Worm (Caenorhabditis elegans) whole organism, early embryonic: Measurements from ENCODE around the gene acl-5.

Experiments used
- ama-1 ChIP-seq: fragments of 150-350 bp; optimal IDR thresholded peaks from 2 replicates; lab custom pipeline; 2014
- ceh-13 ChIP-seq: fragments of 200-800 bp; sonication (Bioruptor generic); optimal IDR thresholded peaks from 2 replicates; lab custom pipeline; 2018; ENCODE audit warnings: mild to moderate bottlenecking, missing genetic modification characterization, missing compliant biosample characterization
- ets-7 ChIP-seq: sonication (generic microtip); optimal IDR thresholded peaks from 2 replicates; lab custom pipeline; 2016; ENCODE audit warnings: missing genotype, missing genetic modification characterization, missing compliant biosample characterization
- flt-1 ChIP-seq: fragments of 200-800 bp; sonication (Bioruptor generic); IDR thresholded peaks from 2 replicates; pipeline ENCODE4 v1.3.6; 2022; ENCODE audit warnings: missing genetic modification characterization, missing compliant biosample characterization
- hmg-4 ChIP-seq: fragments of 200-800 bp; sonication (Bioruptor generic); optimal IDR thresholded peaks from 2 replicates; lab custom pipeline; 2018; ENCODE audit warnings: mild to moderate bottlenecking, missing genetic modification characterization, missing compliant biosample characterization
- scrt-1 ChIP-seq: fragments of 200-800 bp; sonication (Bioruptor generic); IDR thresholded peaks from 2 replicates; pipeline ENCODE4 v1.3.6; 2022; ENCODE audit warnings: missing genetic modification characterization, missing compliant biosample characterization
- sea-1 ChIP-seq: fragments of 200-800 bp; sonication (Bioruptor generic); conservative IDR thresholded peaks from 2 replicates; pipeline ENCODE4 v1.3.6; 2022; ENCODE audit warnings: missing genetic modification characterization, missing compliant biosample characterization
- tbx-11 ChIP-seq: fragments of 200-800 bp; sonication (Bioruptor generic); IDR thresholded peaks from 2 replicates; pipeline ENCODE4 v1.3.6; 2022; ENCODE audit warnings: missing genetic modification characterization, missing compliant biosample characterization
- tbx-37 ChIP-seq: fragments of 200-800 bp; sonication (Bioruptor generic); conservative IDR thresholded peaks from 2 replicates; pipeline ENCODE4 v1.3.6; 2022; ENCODE audit warnings: missing genetic modification reagents, missing genetic modification characterization, missing compliant biosample characterization
- tra-4 ChIP-seq: sonication (generic microtip); optimal IDR thresholded peaks from 2 replicates; lab custom pipeline; 2017; ENCODE audit warnings: missing genetic modification characterization, missing compliant biosample characterization

DNA sequence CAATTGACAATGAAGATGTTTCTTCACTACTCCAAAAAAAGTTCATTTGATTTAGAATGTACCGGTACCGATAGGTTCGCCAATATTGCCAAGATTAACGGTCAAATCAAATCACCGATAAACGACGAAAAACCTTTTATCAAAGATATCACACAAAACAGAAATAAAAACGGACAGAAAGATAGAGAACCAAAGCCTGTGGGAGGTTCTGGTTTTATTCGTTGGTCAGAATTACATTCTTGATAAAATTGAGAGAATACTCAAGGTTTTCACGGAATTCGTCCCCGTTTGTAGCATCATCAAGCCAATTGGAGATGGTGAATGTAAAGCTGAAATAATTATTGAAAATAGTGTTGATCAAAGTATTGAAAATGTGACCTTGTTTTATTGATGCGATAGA, 20.3 kb downstream of the acl-5 start:
- TF ChIP-seq ama-1 (lab: Kevin White, UChicago), result no peak
- no peak for TF ChIP-seq hmg-4 (GFP tag; lab: Kevin White, UChicago)
- TF ChIP-seq ceh-13 (GFP tag; lab: Kevin White, UChicago), result no peak
- TF ChIP-seq sea-1 (GFP tag; lab: Robert Waterston, UW), result no peak
- no peak for TF ChIP-seq tbx-37
- no peak for TF ChIP-seq tbx-11 (GFP tag; lab: Robert Waterston, UW)
- TF ChIP-seq tra-4, result no peak
- TF ChIP-seq ets-7 (tag; lab: Kevin White, UChicago), result no peak
- TF ChIP-seq scrt-1, result no peak
- no peak for TF ChIP-seq flt-1 (GFP tag; lab: Robert Waterston, UW)
